Worm (Caenorhabditis elegans) whole organism, L1 larva: Measurements from ENCODE around the gene R10E4.11.

Experiments
- aly-2 ChIP-seq: fragments of 150-350 bp; optimal IDR thresholded peaks from 2 replicates; lab custom pipeline; 2014; ENCODE audit warnings: missing biosample characterization, missing genetic modification characterization
- ceh-90 ChIP-seq: sonication (generic microtip); optimal IDR thresholded peaks from 2 replicates; lab custom pipeline; 2016; ENCODE audit warnings: missing genetic modification characterization, missing compliant biosample characterization
- lir-3 ChIP-seq: sonication (generic microtip); optimal IDR thresholded peaks from 2 replicates; lab custom pipeline; 2016; ENCODE audit warnings: mild to moderate bottlenecking, missing genetic modification characterization, moderate library complexity, missing compliant biosample characterization; ENCODE audit not compliant: poor library complexity
- mef-2 ChIP-seq: fragments of 150-350 bp; optimal IDR thresholded peaks from 2 replicates; lab custom pipeline; 2014; ENCODE audit warnings: missing biosample characterization, missing genetic modification characterization
- nhr-11 ChIP-seq: fragments of 150-350 bp; optimal IDR thresholded peaks from 2 replicates; lab custom pipeline; 2014; ENCODE audit warnings: missing biosample characterization, missing genetic modification characterization
- nhr-28 ChIP-seq: fragments of 150-350 bp; optimal IDR thresholded peaks from 2 replicates; lab custom pipeline; 2014; ENCODE audit warnings: missing biosample characterization, missing genetic modification characterization
- skn-1 ChIP-seq: fragments of 150-350 bp; optimal IDR thresholded peaks from 2 replicates; lab custom pipeline; 2014; ENCODE audit warnings: missing biosample characterization, missing genetic modification characterization
- unc-62 ChIP-seq: fragments of 150-350 bp; optimal IDR thresholded peaks from 2 replicates; lab custom pipeline; 2014; ENCODE audit warnings: missing biosample characterization, missing genetic modification reagents, missing genetic modification characterization

DNA sequence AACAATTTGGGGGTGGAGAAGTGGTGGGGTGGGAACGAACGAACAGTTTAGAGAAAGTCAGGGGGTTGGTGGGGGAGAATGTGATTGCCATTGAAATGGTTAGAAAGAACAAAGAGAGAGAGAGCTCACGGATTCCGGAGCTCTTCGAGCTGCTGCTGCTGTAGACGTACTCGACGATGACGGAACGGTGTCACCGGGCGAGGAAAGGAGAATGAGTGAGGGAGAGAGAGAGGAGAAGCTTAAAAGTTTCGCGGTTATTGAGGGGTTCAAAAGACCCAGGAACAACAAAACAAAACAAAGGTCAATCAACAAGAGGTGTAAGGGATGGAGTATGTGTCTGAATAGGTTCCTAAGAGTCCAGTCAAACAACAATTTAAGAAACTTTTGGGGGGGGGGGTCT is 24.6 kb downstream of the R10E4.11 start:
- TF ChIP-seq aly-2 (tag; lab: Kevin White, UChicago) (no peak), unc-62 (no peak), lir-3 (tag; lab: Kevin White, UChicago) (no peak), nhr-28 (tag; lab: Kevin White, UChicago) (no peak), skn-1 (tag; lab: Kevin White, UChicago) (no peak), mef-2 (no peak), nhr-11 (tag; lab: Kevin White, UChicago) (no peak), ceh-90 (tag; lab: Kevin White, UChicago) (no peak)
